Worm (Caenorhabditis elegans): Measurements from ENCODE around the gene T09A5.14.

The T09A5.14 gene

ce11 chrII:7832054-7832453, at the start of gene T09A5.14:
T09A5.14 (plus strand) TSS chrII:7832354.
- TF ChIP-seq pha-4 (tag; optimal IDR thresholded peaks at IDR 0.05), result no peak

DNA sequence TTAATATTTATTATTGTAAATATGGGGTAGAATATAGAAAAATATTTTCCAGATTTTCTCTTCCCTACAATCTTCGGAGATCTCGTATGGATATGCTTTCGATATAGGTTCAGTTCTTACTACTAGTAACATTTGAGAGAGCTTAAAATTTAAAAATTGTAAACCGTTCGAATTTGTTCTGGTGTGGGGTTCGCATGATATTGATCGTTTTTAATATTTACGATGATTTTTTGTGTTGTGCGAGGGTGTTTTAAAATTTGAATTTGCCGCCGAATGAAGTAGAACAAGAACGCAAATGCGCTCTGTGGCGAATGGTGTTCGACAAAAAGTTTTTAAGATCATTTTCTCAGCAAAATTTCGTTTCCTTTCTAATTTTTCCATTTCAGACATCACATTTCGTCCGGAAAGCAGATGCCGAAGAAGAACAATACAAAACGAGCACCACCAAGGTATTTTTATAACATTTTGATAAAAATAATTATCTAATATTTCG, 48.6 kb upstream of the T09A5.14 start, which contains the start of gene skr-17:
Gene skr-17, plus strand, starts transcription at position 51 of the 493 bp plus-strand sequence.
- TF ChIP-seq sptf-1 (tag; optimal IDR thresholded peaks at IDR 0.05) (no peak), mab-5 (tag; optimal IDR thresholded peaks at IDR 0.05) (no peak), M03D4.4 (tag; optimal IDR thresholded peaks at IDR 0.05) (no peak), snpc-4 (tag; optimal IDR thresholded peaks at IDR 0.05) (no peak), bed-3 (GFP tag; optimal IDR thresholded peaks at IDR 0.05) (no peak), lin-32 (GFP tag; optimal IDR thresholded peaks at IDR 0.05) (no peak), zip-8 (tag; optimal IDR thresholded peaks at IDR 0.05) (no peak), lin-13 (tag; optimal IDR thresholded peaks at IDR 0.05) (no peak), nhr-28 (tag; optimal IDR thresholded peaks at IDR 0.05) (no peak), ham-2 (GFP tag; optimal IDR thresholded peaks at IDR 0.05) (no peak)

DNA sequence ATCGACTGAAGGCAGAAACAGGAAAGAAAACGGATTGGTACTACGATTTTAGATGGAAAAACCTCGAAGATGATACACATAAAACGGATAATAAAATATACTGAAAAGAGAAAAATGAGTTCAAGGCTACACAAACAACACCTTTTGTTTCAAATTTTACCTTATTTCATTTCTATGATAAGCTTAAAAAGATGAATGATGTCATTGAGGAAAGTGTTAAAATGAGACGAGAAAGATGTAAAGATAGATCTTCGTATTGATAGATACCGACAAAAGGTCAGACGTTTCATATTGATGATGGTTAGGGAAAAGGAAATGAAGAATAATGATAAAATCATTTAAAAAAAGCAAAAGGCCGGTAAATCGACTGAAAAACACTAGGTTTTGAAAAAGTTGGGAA, 42.5 kb upstream of the T09A5.14 start:
- TF ChIP-seq bed-3 (GFP tag; optimal IDR thresholded peaks at IDR 0.05) (no peak), elt-1 (tag; optimal IDR thresholded peaks at IDR 0.05; ENCODE audit: borderline replicate concordance, insufficient read depth) (peak; percentile 26), tbx-8 (GFP tag; optimal IDR thresholded peaks at IDR 0.05) (no peak), ceh-39 (tag; optimal IDR thresholded peaks at IDR 0.05) (no peak)

DNA sequence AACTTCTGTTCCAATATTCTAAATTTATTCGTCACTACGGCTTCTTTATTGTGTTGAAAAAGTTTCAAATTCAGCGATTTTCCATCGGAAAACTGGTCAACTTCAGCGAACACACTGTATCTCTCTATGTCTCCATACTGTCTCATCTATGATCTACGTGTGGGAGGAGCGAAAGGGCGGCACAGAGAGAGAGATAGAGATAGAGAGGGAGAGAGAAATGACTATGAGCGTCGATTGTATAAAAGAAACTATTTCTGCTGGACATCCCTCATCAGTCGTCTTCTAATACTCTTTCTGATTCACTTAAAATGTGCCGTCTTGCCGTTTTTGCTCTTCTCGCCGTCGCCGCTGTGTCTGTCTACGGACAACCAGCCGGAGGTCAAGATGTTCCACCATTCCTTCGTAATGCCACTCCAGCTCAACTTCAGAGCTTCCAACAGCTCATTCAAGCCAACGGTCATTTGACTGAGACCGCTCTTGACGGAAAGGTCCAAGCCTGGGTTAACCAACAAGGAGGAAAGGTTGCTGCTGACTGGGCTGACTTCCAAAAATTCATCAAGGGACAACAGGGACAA, 41.7 kb upstream of the T09A5.14 start, which contains the start of gene srlf-1:
Gene srlf-1, plus strand, starts transcription at position 268 of the 575 bp plus-strand sequence.
- TF ChIP-seq nhr-76 (tag; optimal IDR thresholded peaks at IDR 0.05) (no peak), nhr-28 (tag; optimal IDR thresholded peaks at IDR 0.05) (no peak), hlh-1 (tag; optimal IDR thresholded peaks at IDR 0.05) (no peak), snpc-4 (tag; optimal IDR thresholded peaks at IDR 0.05) (no peak), mep-1 (tag; optimal IDR thresholded peaks at IDR 0.05) (no peak), ztf-11 (tag; optimal IDR thresholded peaks at IDR 0.05) (no peak), mls-2 (tag; optimal IDR thresholded peaks at IDR 0.05) (no peak), sptf-1 (tag; optimal IDR thresholded peaks at IDR 0.05) (no peak), nhr-12 (tag; optimal IDR thresholded peaks at IDR 0.05) (no peak)

DNA sequence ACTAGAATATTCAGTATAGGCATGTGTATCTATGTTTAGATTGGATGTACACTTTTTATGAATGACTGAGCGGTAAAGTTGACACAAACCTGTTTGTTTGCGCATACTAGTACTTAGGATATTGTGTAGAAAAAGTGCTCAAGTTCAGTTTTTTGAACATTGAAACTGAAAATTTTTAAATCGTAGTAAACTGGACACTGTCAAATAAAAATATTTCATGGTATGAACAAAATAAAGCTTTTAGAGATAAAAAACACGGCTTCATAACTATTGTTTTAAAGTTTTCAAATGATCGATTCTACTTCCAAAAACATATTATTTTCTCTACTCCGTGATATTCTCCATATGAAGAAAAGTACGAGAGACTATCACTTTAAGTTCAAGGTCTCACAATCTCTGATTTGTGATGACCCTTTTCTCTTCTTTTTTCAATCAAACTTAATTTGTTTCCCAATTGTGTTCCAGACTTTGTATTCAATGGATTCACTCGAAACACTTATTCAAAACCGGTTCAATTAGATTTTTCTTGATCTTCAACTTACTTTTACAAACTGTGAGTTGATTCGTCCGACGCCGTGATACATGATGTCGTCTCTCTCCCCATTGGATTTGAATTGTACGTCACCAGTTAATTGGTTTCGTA, 40.6 kb upstream of the T09A5.14 start:
- no peak for TF ChIP-seq ztf-11 (tag; optimal IDR thresholded peaks at IDR 0.05)
- no peak for TF ChIP-seq nhr-237 (tag; optimal IDR thresholded peaks at IDR 0.05)
- TF ChIP-seq ceh-39 (tag; optimal IDR thresholded peaks at IDR 0.05), result no peak
- TF ChIP-seq ham-2 (GFP tag; optimal IDR thresholded peaks at IDR 0.05), result no peak
- no peak for TF ChIP-seq ces-1 (GFP tag; optimal IDR thresholded peaks at IDR 0.05)
- no peak for TF ChIP-seq nhr-76 (tag; optimal IDR thresholded peaks at IDR 0.05)
- no peak for TF ChIP-seq nhr-2 (tag; optimal IDR thresholded peaks at IDR 0.05)
- no peak for TF ChIP-seq cnd-1 (tag; optimal IDR thresholded peaks at IDR 0.05)
- TF ChIP-seq ceh-83 (GFP tag; optimal IDR thresholded peaks at IDR 0.05), result no peak
- TF ChIP-seq hlh-1 (tag; optimal IDR thresholded peaks at IDR 0.05), result no peak
- TF ChIP-seq mab-5 (tag; optimal IDR thresholded peaks at IDR 0.05), result no peak
- TF ChIP-seq sem-2 (GFP tag; optimal IDR thresholded peaks at IDR 0.05), result no peak
- TF ChIP-seq zip-8 (tag; optimal IDR thresholded peaks at IDR 0.05), result no peak
- no peak for TF ChIP-seq unc-120 (tag; optimal IDR thresholded peaks at IDR 0.05; ENCODE audit: poor library complexity, severe bottlenecking)
- TF ChIP-seq tbx-8 (GFP tag; optimal IDR thresholded peaks at IDR 0.05), result no peak
- no peak for TF ChIP-seq unc-62 (GFP tag; optimal IDR thresholded peaks at IDR 0.05)

ce11 chrII:7792514-7792913, 39.6 kb upstream of the T09A5.14 start:
- TF ChIP-seq lin-32 (GFP tag; optimal IDR thresholded peaks at IDR 0.05), result no peak
- no peak for TF ChIP-seq lsy-2 (tag; optimal IDR thresholded peaks at IDR 0.05)
